Fruit fly (Drosophila melanogaster): ENCODE measurements around the gene 5-HT2A.

The 5-HT2A gene

dm6 chr3R:4664947-4665346 is 52.3 kb downstream of the 5-HT2A start (continued):
- TF ChIP-seq Elba2 (GFP tag; optimal IDR thresholded peaks at IDR 0.05) (no peak), CG6683 (GFP tag; optimal IDR thresholded peaks at IDR 0.05) (peak; percentile 80), Sox102F (GFP tag; optimal IDR thresholded peaks at IDR 0.05) (peak; percentile 29), gcm (GFP tag; optimal IDR thresholded peaks at IDR 0.05) (peak; percentile 84), TFAM (GFP tag; optimal IDR thresholded peaks at IDR 0.05) (peak; percentile 78), YL-1 (GFP tag; optimal IDR thresholded peaks at IDR 0.05) (no peak), ftz-f1 (GFP tag; optimal IDR thresholded peaks at IDR 0.05) (no peak), Bgb (GFP tag; IDR thresholded peaks at IDR 0.05; ENCODE audit: partially characterized antibody) (no peak), sqz (GFP tag; optimal IDR thresholded peaks at IDR 0.05) (peak; percentile 49), CG16813 (GFP tag; IDR thresholded peaks at IDR 0.05; ENCODE audit: partially characterized antibody) (no peak), CG10267 (tag; optimal IDR thresholded peaks at IDR 0.05) (peak; percentile 70), CG8089 (GFP tag; optimal IDR thresholded peaks at IDR 0.05) (peak; percentile 16), BtbVII (GFP tag; optimal IDR thresholded peaks at IDR 0.05) (peak; percentile 92), CG18619 (GFP tag; optimal IDR thresholded peaks at IDR 0.05) (peak; percentile 2), CG31388 (GFP tag; optimal IDR thresholded peaks at IDR 0.05) (peak; percentile 74), dm (GFP tag; optimal IDR thresholded peaks at IDR 0.05) (no peak), CG32532 (GFP tag; IDR thresholded peaks at IDR 0.05) (no peak), Xrp1 (GFP tag; IDR thresholded peaks at IDR 0.05) (peak; percentile 96), Pdp1 (GFP tag; optimal IDR thresholded peaks at IDR 0.05) (peak; percentile 21 to 65), vnd (GFP tag; IDR thresholded peaks at IDR 0.05; ENCODE audit: partially characterized antibody) (no peak), dati (GFP tag; IDR thresholded peaks at IDR 0.05) (0 out of 2 replicates have a peak, but pooled peaks have one; percentile 42), esg (GFP tag; conservative IDR thresholded peaks at IDR 0.05) (no peak), slou (GFP tag; optimal IDR thresholded peaks at IDR 0.05) (peak; percentile 81), zfh1 (GFP tag; IDR thresholded peaks at IDR 0.05) (peak; percentile 91), CG15011 (GFP tag; optimal IDR thresholded peaks at IDR 0.05) (peak; percentile 83), Dref (GFP tag; IDR thresholded peaks at IDR 0.05) (no peak), ac (GFP tag; optimal IDR thresholded peaks at IDR 0.05) (peak; percentile 42), insv (GFP tag; optimal IDR thresholded peaks at IDR 0.05) (no peak), kah (GFP tag; optimal IDR thresholded peaks at IDR 0.05) (peak; percentile 31), fu2 (GFP tag; optimal IDR thresholded peaks at IDR 0.05) (no peak), CG8290 (GFP tag; optimal IDR thresholded peaks at IDR 0.05) (peak; percentile 92), CG8290 (tag; optimal IDR thresholded peaks at IDR 0.05) (peak in 1 of 2 experiments; percentile 8), gem (tag; optimal IDR thresholded peaks at IDR 0.05) (peak; percentile 85), CG17186 (GFP tag; optimal IDR thresholded peaks at IDR 0.05) (peak; percentile 70), Ssrp (tag; optimal IDR thresholded peaks at IDR 0.05) (no peak), Xbp1 (GFP tag; optimal IDR thresholded peaks at IDR 0.05) (no peak), pita (GFP tag; optimal IDR thresholded peaks at IDR 0.05) (no peak), CG4424 (GFP tag; optimal IDR thresholded peaks at IDR 0.05) (peak; percentile 82), CG13424 (tag; optimal IDR thresholded peaks at IDR 0.05) (peak; percentile 60), CG16863 (GFP tag; optimal IDR thresholded peaks at IDR 0.05) (no peak), jumu (GFP tag; optimal IDR thresholded peaks at IDR 0.05) (peak; percentile 77), CG9876 (GFP tag; optimal IDR thresholded peaks at IDR 0.05) (peak; percentile 4), CG17359 (tag; optimal IDR thresholded peaks at IDR 0.05) (peak; percentile 93), CG6254 (GFP tag; optimal IDR thresholded peaks at IDR 0.05) (peak; percentile 92), CG7839 (tag; optimal IDR thresholded peaks at IDR 0.05) (peak; percentile 52), cwo (GFP tag; optimal IDR thresholded peaks at IDR 0.05) (peak; percentile 67), chif (GFP tag; optimal IDR thresholded peaks at IDR 0.05) (peak in 1 of 2 experiments; percentile 93), NC2α (GFP tag; optimal IDR thresholded peaks at IDR 0.05) (no peak), crc (GFP tag; optimal IDR thresholded peaks at IDR 0.05) (peak; percentile 71), salm (tag; optimal IDR thresholded peaks at IDR 0.05) (peak; percentile 85), tup (GFP tag; optimal IDR thresholded peaks at IDR 0.05) (no peak)
